ENCODE assay signal across 6 worm cellular contexts in genomic region chrIII:6420201-6420600, ce11.
TF ChIP-seq lines count a peak whose summit lies in the region.

No protein-coding gene starts in this region.

TF ChIP-seq in whole organism, L1 larva, 84 proteins besides CTCF, POLR2A, EP300 and RAD21 (continues in another document):
- TF ChIP-seq lin-39 (tag; optimal IDR thresholded peaks at IDR 0.05; lab: Kevin White, UChicago) (no peak), blmp-1 (tag; optimal IDR thresholded peaks at IDR 0.05; lab: Kevin White, UChicago) (peak; percentile 50), nhr-90 (tag; optimal IDR thresholded peaks at IDR 0.05; lab: Kevin White, UChicago; ENCODE audit: poor library complexity) (peak; percentile 14), ama-1 (optimal IDR thresholded peaks at IDR 0.05; lab: Kevin White, UChicago) (peak; percentile 65), rnt-1 (tag; optimal IDR thresholded peaks at IDR 0.05; lab: Kevin White, UChicago) (peak; percentile 10), lin-35 (GFP tag; optimal IDR thresholded peaks at IDR 0.05; lab: Kevin White, UChicago) (peak in 1 of 2 experiments; percentile 45), pag-3 (tag; optimal IDR thresholded peaks at IDR 0.05; lab: Kevin White, UChicago; ENCODE audit: borderline replicate concordance, insufficient read depth) (no peak), nhr-19 (GFP tag; conservative IDR thresholded peaks at IDR 0.05; lab: Robert Waterston, UW) (peak; percentile 42), nhr-85 (tag; lab: Kevin White, UChicago) (no peak), lin-14 (GFP tag; optimal IDR thresholded peaks at IDR 0.05; lab: Kevin White, UChicago) (peak; percentile 34), dsc-1 (tag; optimal IDR thresholded peaks at IDR 0.05; lab: Kevin White, UChicago) (peak; percentile 69), elt-3 (tag; optimal IDR thresholded peaks at IDR 0.05; lab: Kevin White, UChicago) (peak in 1 of 6 experiments; percentile 6), mep-1 (tag; optimal IDR thresholded peaks at IDR 0.05; lab: Kevin White, UChicago) (peak; percentile 32), fkh-4 (tag; optimal IDR thresholded peaks at IDR 0.05; lab: Kevin White, UChicago; ENCODE audit: borderline replicate concordance) (peak; percentile 42)

TF ChIP-seq in whole organism, L2 larva, 48 proteins besides CTCF, POLR2A, EP300 and RAD21 (continues in another document):
- TF ChIP-seq sma-9 (GFP tag; optimal IDR thresholded peaks at IDR 0.05; lab: Kevin White, UChicago) (peak; percentile 3), sma-9 (tag; optimal IDR thresholded peaks at IDR 0.05; lab: Kevin White, UChicago) (no peak), R02D3.7 (tag; optimal IDR thresholded peaks at IDR 0.05; lab: Kevin White, UChicago) (no peak), zag-1 (tag; optimal IDR thresholded peaks at IDR 0.05; lab: Kevin White, UChicago) (no peak), skn-1 (tag; optimal IDR thresholded peaks at IDR 0.05; lab: Kevin White, UChicago) (no peak), nhr-129 (tag; optimal IDR thresholded peaks at IDR 0.05; lab: Kevin White, UChicago) (peak; percentile 11), egl-27 (tag; optimal IDR thresholded peaks at IDR 0.05; lab: Kevin White, UChicago) (no peak), nhr-12 (tag; optimal IDR thresholded peaks at IDR 0.05; lab: Kevin White, UChicago) (no peak), unc-39 (tag; optimal IDR thresholded peaks at IDR 0.05; lab: Kevin White, UChicago) (no peak), lin-39 (tag; optimal IDR thresholded peaks at IDR 0.05; lab: Kevin White, UChicago) (no peak), alr-1 (tag; optimal IDR thresholded peaks at IDR 0.05; lab: Kevin White, UChicago) (no peak), mbf-1 (tag; optimal IDR thresholded peaks at IDR 0.05; lab: Kevin White, UChicago) (no peak), nhr-237 (tag; optimal IDR thresholded peaks at IDR 0.05; lab: Kevin White, UChicago) (no peak), ztf-4 (tag; optimal IDR thresholded peaks at IDR 0.05; lab: Kevin White, UChicago) (no peak), nhr-77 (tag; optimal IDR thresholded peaks at IDR 0.05; lab: Kevin White, UChicago) (no peak), unc-62 (GFP tag; optimal IDR thresholded peaks at IDR 0.05; lab: Kevin White, UChicago) (no peak), nhr-10 (tag; optimal IDR thresholded peaks at IDR 0.05; lab: Kevin White, UChicago) (no peak)

TF ChIP-seq in whole organism, L3 larva, 47 proteins besides CTCF, POLR2A, EP300 and RAD21:
- TF ChIP-seq nhr-67 (tag; optimal IDR thresholded peaks at IDR 0.05; lab: Kevin White, UChicago) (no peak), mml-1 (tag; optimal IDR thresholded peaks at IDR 0.05; lab: Kevin White, UChicago) (no peak), lin-15B (tag; optimal IDR thresholded peaks at IDR 0.05; lab: Kevin White, UChicago) (no peak), hmg-11 (tag; optimal IDR thresholded peaks at IDR 0.05; lab: Kevin White, UChicago) (no peak), ceh-28 (tag; optimal IDR thresholded peaks at IDR 0.05; lab: Kevin White, UChicago) (no peak), fos-1 (tag; optimal IDR thresholded peaks at IDR 0.05; lab: Kevin White, UChicago) (no peak), snpc-4 (tag; optimal IDR thresholded peaks at IDR 0.05; lab: Kevin White, UChicago) (peak; percentile 30), egl-27 (tag; optimal IDR thresholded peaks at IDR 0.05; lab: Kevin White, UChicago) (no peak), nhr-25 (tag; optimal IDR thresholded peaks at IDR 0.05; lab: Kevin White, UChicago) (peak; percentile 61), ama-1 (optimal IDR thresholded peaks at IDR 0.05; lab: Kevin White, UChicago) (peak; percentile 42), nhr-23 (tag; optimal IDR thresholded peaks at IDR 0.05; lab: Kevin White, UChicago) (peak; percentile 34), pha-4 (tag; optimal IDR thresholded peaks at IDR 0.05; lab: Kevin White, UChicago) (peak; percentile 28), egl-5 (tag; optimal IDR thresholded peaks at IDR 0.05; lab: Kevin White, UChicago) (peak; percentile 32), nfya-1 (tag; optimal IDR thresholded peaks at IDR 0.05; lab: Kevin White, UChicago; ENCODE audit: insufficient read depth) (peak; percentile 10), skn-1 (tag; optimal IDR thresholded peaks at IDR 0.05; lab: Kevin White, UChicago) (no peak), nhr-43 (tag; optimal IDR thresholded peaks at IDR 0.05; lab: Kevin White, UChicago; ENCODE audit: poor library complexity, severe bottlenecking) (peak; percentile 12)

TF ChIP-seq in whole organism, L4 larva, 104 proteins besides CTCF, POLR2A, EP300 and RAD21 (continues in another document):
- TF ChIP-seq aly-2 (tag; optimal IDR thresholded peaks at IDR 0.05; lab: Kevin White, UChicago) (no peak), dmd-6 (GFP tag; IDR thresholded peaks at IDR 0.05; lab: Robert Waterston, UW) (peak; percentile 59), nhr-28 (tag; optimal IDR thresholded peaks at IDR 0.05; lab: Kevin White, UChicago) (peak; percentile 77), mdt-29 (GFP tag; IDR thresholded peaks at IDR 0.05; lab: Robert Waterston, UW) (0 out of 2 replicates have a peak, but pooled peaks have one; percentile 11), pha-4 (GFP tag; IDR thresholded peaks at IDR 0.05; lab: Robert Waterston, UW) (peak; percentile 64; the same call in 1 of the 2 replicates), pha-4 (tag; optimal IDR thresholded peaks at IDR 0.05; lab: Kevin White, UChicago) (no peak), tra-1 (GFP tag; IDR thresholded peaks at IDR 0.05; lab: Robert Waterston, UW) (no peak), hif-1 (tag; optimal IDR thresholded peaks at IDR 0.05; lab: Kevin White, UChicago) (no peak), D1046.2 (GFP tag; IDR thresholded peaks at IDR 0.05; lab: Robert Waterston, UW) (no peak), nhr-102 (tag; optimal IDR thresholded peaks at IDR 0.05; lab: Kevin White, UChicago) (no peak), unc-62 (GFP tag; optimal IDR thresholded peaks at IDR 0.05 in 1 of 2; lab: Kevin White, UChicago) (peak in 1 of 2 experiments; percentile 31), unc-62 (tag; optimal IDR thresholded peaks at IDR 0.05; lab: Kevin White, UChicago) (no peak), nhr-11 (tag; optimal IDR thresholded peaks at IDR 0.05; lab: Kevin White, UChicago) (peak; percentile 57), dmd-8 (GFP tag; IDR thresholded peaks at IDR 0.05; lab: Robert Waterston, UW) (0 out of 2 replicates have a peak, but pooled peaks have one; percentile 57), lin-39 (tag; optimal IDR thresholded peaks at IDR 0.05; lab: Kevin White, UChicago) (no peak), hlh-30 (tag; optimal IDR thresholded peaks at IDR 0.05; lab: Kevin White, UChicago; ENCODE audit: insufficient read depth) (peak; percentile 55)

TF ChIP-seq in whole organism, mixed stage, embryonic, 35 proteins besides CTCF, POLR2A, EP300 and RAD21:
- TF ChIP-seq pha-4 (tag; optimal IDR thresholded peaks at IDR 0.05; lab: Kevin White, UChicago) (no peak), blmp-1 (tag; optimal IDR thresholded peaks at IDR 0.05; lab: Kevin White, UChicago) (no peak), hlh-1 (tag; optimal IDR thresholded peaks at IDR 0.05; lab: Kevin White, UChicago) (peak; percentile 10), unc-62 (GFP tag; optimal IDR thresholded peaks at IDR 0.05; lab: Kevin White, UChicago) (no peak), nhr-2 (tag; optimal IDR thresholded peaks at IDR 0.05; lab: Kevin White, UChicago) (no peak), bed-3 (GFP tag; optimal IDR thresholded peaks at IDR 0.05; lab: Kevin White, UChicago) (no peak), ham-2 (GFP tag; optimal IDR thresholded peaks at IDR 0.05; lab: Kevin White, UChicago) (no peak)
TF ChIP-seq in whole organism, mixed stage, embryonic: peak in this region for 1.

TF ChIP-seq in whole organism, young adult, 124 proteins besides CTCF, POLR2A, EP300 and RAD21:
- TF ChIP-seq F33H1.4 (GFP tag; IDR thresholded peaks at IDR 0.05; lab: Robert Waterston, UW): no peak
- no peak for TF ChIP-seq ztf-22 (GFP tag; optimal IDR thresholded peaks at IDR 0.05; lab: Kevin White, UChicago)
- no peak for TF ChIP-seq nhr-90 (tag; optimal IDR thresholded peaks at IDR 0.05; lab: Kevin White, UChicago)
- TF ChIP-seq lin-26 (GFP tag; IDR thresholded peaks at IDR 0.05; lab: Robert Waterston, UW): 0 out of 2 replicates have a peak, but pooled peaks have one; percentile 25
- no peak for TF ChIP-seq ceh-58 (GFP tag; IDR thresholded peaks at IDR 0.05; lab: Robert Waterston, UW)
- no peak for TF ChIP-seq nfyb-1 (GFP tag; IDR thresholded peaks at IDR 0.05; lab: Robert Waterston, UW)
- TF ChIP-seq bed-2 (GFP tag; IDR thresholded peaks at IDR 0.05; lab: Robert Waterston, UW): no peak
- TF ChIP-seq D2030.7 (GFP tag; IDR thresholded peaks at IDR 0.05; lab: Robert Waterston, UW): no peak
- no peak for TF ChIP-seq F57C9.4 (tag; optimal IDR thresholded peaks at IDR 0.05; lab: Kevin White, UChicago)
- no peak for TF ChIP-seq T07F8.4 (tag; optimal IDR thresholded peaks at IDR 0.05; lab: Kevin White, UChicago)
- TF ChIP-seq lin-40 (tag; optimal IDR thresholded peaks at IDR 0.05; lab: Kevin White, UChicago): no peak
- no peak for TF ChIP-seq ztf-3 (GFP tag; optimal IDR thresholded peaks at IDR 0.05; lab: Kevin White, UChicago)
- peak; percentile 18 for TF ChIP-seq somi-1 (GFP tag; optimal IDR thresholded peaks at IDR 0.05; lab: Kevin White, UChicago)
- no peak for TF ChIP-seq snpc-4 (GFP tag; optimal IDR thresholded peaks at IDR 0.05; lab: Kevin White, UChicago)
- TF ChIP-seq snpc-4 (tag; optimal IDR thresholded peaks at IDR 0.05; lab: Kevin White, UChicago): no peak
- peak; percentile 2 for TF ChIP-seq ama-1 (optimal IDR thresholded peaks at IDR 0.05; lab: Kevin White, UChicago)
- no peak for TF ChIP-seq ama-1 (GFP tag; optimal IDR thresholded peaks at IDR 0.05; lab: Kevin White, UChicago)
- TF ChIP-seq attf-6 (GFP tag; IDR thresholded peaks at IDR 0.05; lab: Robert Waterston, UW): no peak
